Fruit fly (Drosophila melanogaster): Measurements from ENCODE around the gene Nup107.

DNA sequence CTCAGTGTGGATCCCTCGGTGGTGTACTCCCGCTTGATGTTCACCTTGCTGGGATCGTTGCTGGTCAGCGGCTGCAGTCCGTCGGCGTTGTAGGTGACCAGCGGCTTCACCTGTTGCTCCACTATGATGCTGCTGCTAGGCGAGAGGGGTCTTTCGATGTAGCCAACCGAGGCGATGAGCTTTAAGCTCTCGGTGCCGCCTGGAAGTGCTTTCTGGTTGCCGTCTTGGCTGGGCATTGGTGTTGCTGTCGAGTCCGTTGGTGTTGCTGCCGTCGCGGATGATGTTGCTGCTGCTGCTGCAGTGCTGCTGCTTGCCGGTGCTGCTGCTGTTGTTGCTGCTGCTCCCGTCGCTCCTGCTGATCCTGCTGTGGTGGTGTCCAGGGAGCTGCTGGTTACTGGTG is 38.2 kb upstream of the Nup107 start:
- no peak for TF ChIP-seq CG34406 (GFP tag; optimal IDR thresholded peaks at IDR 0.05)
- TF ChIP-seq Ets21C (GFP tag; optimal IDR thresholded peaks at IDR 0.05), result no peak
- no peak for TF ChIP-seq achi (GFP tag; optimal IDR thresholded peaks at IDR 0.05)
- TF ChIP-seq Sox15 (GFP tag; optimal IDR thresholded peaks at IDR 0.05), result no peak
- TF ChIP-seq CG6163 (GFP tag; IDR thresholded peaks at IDR 0.05), result no peak
- no peak for TF ChIP-seq CG11762 (GFP tag; optimal IDR thresholded peaks at IDR 0.05; ENCODE audit: insufficient read depth)
- TF ChIP-seq CG3032 (tag; optimal IDR thresholded peaks at IDR 0.05), result no peak
- no peak for TF ChIP-seq Blimp-1 (GFP tag; optimal IDR thresholded peaks at IDR 0.05)
- TF ChIP-seq Hr4 (GFP tag; optimal IDR thresholded peaks at IDR 0.05), result no peak
- TF ChIP-seq lz (GFP tag; optimal IDR thresholded peaks at IDR 0.05), result no peak
- no peak for TF ChIP-seq CG10669 (GFP tag; optimal IDR thresholded peaks at IDR 0.05)
